Fruit fly (Drosophila melanogaster) whole organism, prepupa: Measurements from ENCODE around the gene CG31627.

Experiments
- Blimp-1 ChIP-seq: fragments of 200-800 bp; sonication (Bioruptor generic); optimal IDR thresholded peaks from 3 replicates; lab custom pipeline; 2017; ENCODE audit warnings: missing biosample characterization, missing genetic modification characterization, mild to moderate bottlenecking, moderate library complexity, missing genetic modification reagents
- CG10631 ChIP-seq: fragments of 200-800 bp; sonication (Bioruptor generic); optimal IDR thresholded peaks from 2 replicates; lab custom pipeline; 2016; ENCODE audit warnings: missing biosample characterization, missing genetic modification characterization
- CG10669 ChIP-seq: fragments of 200-800 bp; sonication (Bioruptor generic); optimal IDR thresholded peaks from 3 replicates; lab custom pipeline; 2018; ENCODE audit warnings: missing biosample characterization, mild to moderate bottlenecking, missing genetic modification characterization, moderate library complexity
- CG11294 ChIP-seq: fragments of 200-800 bp; sonication (Bioruptor generic); IDR thresholded peaks from 2 replicates; pipeline ENCODE4 v1.3.6; 2022; ENCODE audit warnings: missing biosample characterization, missing genetic modification characterization
- CG11762 ChIP-seq: fragments of 200-800 bp; sonication (Bioruptor generic); optimal IDR thresholded peaks from 3 replicates; lab custom pipeline; 2016; ENCODE audit warnings: missing biosample characterization, missing genetic modification characterization; ENCODE audit not compliant: insufficient read depth
- CG11902 ChIP-seq: fragments of 200-800 bp; sonication (Bioruptor generic); optimal IDR thresholded peaks from 3 replicates; lab custom pipeline; 2016; ENCODE audit warnings: missing biosample characterization, missing genetic modification characterization
- CG15336 ChIP-seq: fragments of 200-800 bp; sonication (Bioruptor generic); IDR thresholded peaks from 2 replicates; pipeline ENCODE4 v1.3.6; 2022; ENCODE audit warnings: missing biosample characterization, missing genetic modification characterization
- CG1621 ChIP-seq: fragments of 200-800 bp; sonication (Bioruptor generic); optimal IDR thresholded peaks from 3 replicates; lab custom pipeline; 2018; ENCODE audit warnings: missing biosample characterization, mild to moderate bottlenecking, missing genetic modification characterization
- CG16779 ChIP-seq: fragments of 200-800 bp; sonication (Bioruptor generic); optimal IDR thresholded peaks from 3 replicates; lab custom pipeline; 2017; ENCODE audit warnings: missing biosample characterization, mild to moderate bottlenecking, missing genetic modification characterization
- CG3032 ChIP-seq: fragments of 200-800 bp; optimal IDR thresholded peaks from 2 replicates; lab custom pipeline; 2019; ENCODE audit warnings: missing biosample characterization, mild to moderate bottlenecking, missing genetic modification characterization, moderate library complexity
- CG31627 ChIP-seq: fragments of 200-800 bp; sonication (Bioruptor generic); optimal IDR thresholded peaks from 3 replicates; lab custom pipeline; 2016; ENCODE audit warnings: missing biosample characterization, missing genetic modification characterization
- CG3919 ChIP-seq: fragments of 200-800 bp; sonication (Bioruptor generic); optimal IDR thresholded peaks from 3 replicates; lab custom pipeline; 2016; ENCODE audit warnings: missing biosample characterization, missing genetic modification characterization
- CG4318 ChIP-seq: fragments of 200-800 bp; sonication (Bioruptor generic); optimal IDR thresholded peaks from 3 replicates; lab custom pipeline; 2017; ENCODE audit warnings: missing biosample characterization, mild to moderate bottlenecking, missing genetic modification characterization
- CG6163 ChIP-seq: fragments of 200-800 bp; sonication (Bioruptor generic); IDR thresholded peaks from 3 replicates; pipeline ENCODE4 v1.3.6; 2022; ENCODE audit warnings: missing biosample characterization, missing genetic modification characterization
- CG6276 ChIP-seq: fragments of 200-800 bp; sonication (Bioruptor generic); optimal IDR thresholded peaks from 2 replicates; lab custom pipeline; 2017; ENCODE audit warnings: missing biosample characterization, mild to moderate bottlenecking, missing genetic modification characterization
- CG6792 ChIP-seq: fragments of 200-800 bp; sonication (Bioruptor generic); optimal IDR thresholded peaks from 3 replicates; lab custom pipeline; 2016; ENCODE audit warnings: missing biosample characterization, missing genetic modification characterization
- CG6808 ChIP-seq: fragments of 200-800 bp; sonication (Bioruptor generic); optimal IDR thresholded peaks from 3 replicates; lab custom pipeline; 2017; ENCODE audit warnings: missing biosample characterization, missing genetic modification characterization, mild to moderate bottlenecking, moderate library complexity, missing genetic modification reagents
- CG6854 ChIP-seq: fragments of 200-800 bp; sonication (Bioruptor generic); optimal IDR thresholded peaks from 2 replicates; lab custom pipeline; 2017; ENCODE audit warnings: missing biosample characterization, mild to moderate bottlenecking, missing genetic modification characterization
- CG8119 ChIP-seq: fragments of 200-800 bp; sonication (Bioruptor generic); IDR thresholded peaks from 3 replicates; pipeline ENCODE4 v1.3.6; 2022; ENCODE audit warnings: missing biosample characterization, missing genetic modification characterization
- CG8319 ChIP-seq: fragments of 200-800 bp; sonication (Bioruptor generic); optimal IDR thresholded peaks from 3 replicates; lab custom pipeline; 2016; ENCODE audit warnings: missing biosample characterization, missing genetic modification characterization
- CG8632 ChIP-seq: fragments of 200-800 bp; sonication (Bioruptor generic); optimal IDR thresholded peaks from 3 replicates; lab custom pipeline; 2016; ENCODE audit warnings: missing biosample characterization, missing genetic modification characterization
- CG9139 ChIP-seq: fragments of 200-800 bp; sonication (Bioruptor generic); optimal IDR thresholded peaks from 3 replicates; lab custom pipeline; 2017; ENCODE audit warnings: missing biosample characterization, mild to moderate bottlenecking, missing genetic modification characterization
- Eip75B ChIP-seq: fragments of 200-800 bp; sonication (Bioruptor generic); optimal IDR thresholded peaks from 3 replicates; lab custom pipeline; 2016; ENCODE audit warnings: missing biosample characterization, missing genetic modification characterization
- Eip78C ChIP-seq: fragments of 200-800 bp; sonication (Bioruptor generic); peaks from one replicate; lab custom pipeline; 2016; ENCODE audit warnings: missing biosample characterization, missing genetic modification characterization
- Eip93F ChIP-seq: fragments of 200-800 bp; sonication (Bioruptor generic); optimal IDR thresholded peaks from 2 replicates; lab custom pipeline; 2016; ENCODE audit warnings: missing biosample characterization, mild to moderate bottlenecking, missing genetic modification characterization
- Ets96B ChIP-seq: fragments of 200-800 bp; optimal IDR thresholded peaks from 2 replicates; lab custom pipeline; 2019; ENCODE audit warnings: missing biosample characterization, mild to moderate bottlenecking, missing genetic modification characterization, moderate library complexity
- Gug ChIP-seq: fragments of 200-800 bp; sonication (Bioruptor generic); IDR thresholded peaks from 2 replicates; pipeline ENCODE4 v1.3.6; 2022; ENCODE audit warnings: missing biosample characterization, missing genetic modification characterization
- Hr38 ChIP-seq: sonication (Bioruptor generic); optimal IDR thresholded peaks from 2 replicates; lab custom pipeline; 2016; ENCODE audit warnings: missing biosample characterization, missing genetic modification characterization
- Hr39 ChIP-seq: fragments of 200-800 bp; sonication (Bioruptor generic); optimal IDR thresholded peaks from 2 replicates; lab custom pipeline; 2016; ENCODE audit warnings: missing biosample characterization, missing genetic modification characterization
- Hr4 ChIP-seq: fragments of 200-800 bp; sonication (Bioruptor generic); optimal IDR thresholded peaks from 3 replicates; lab custom pipeline; 2016; ENCODE audit warnings: missing biosample characterization, missing genetic modification characterization
- Lpt ChIP-seq: fragments of 200-800 bp; sonication (Bioruptor generic); optimal IDR thresholded peaks from 3 replicates; lab custom pipeline; 2016; ENCODE audit warnings: missing biosample characterization, missing genetic modification characterization
- Met ChIP-seq: fragments of 200-800 bp; sonication (Bioruptor generic); optimal IDR thresholded peaks from 3 replicates; lab custom pipeline; 2016; ENCODE audit warnings: missing biosample characterization, missing genetic modification characterization
- OdsH ChIP-seq: fragments of 200-800 bp; sonication (Bioruptor generic); optimal IDR thresholded peaks from 3 replicates; lab custom pipeline; 2016; ENCODE audit warnings: missing biosample characterization, missing genetic modification characterization
- Smox ChIP-seq: fragments of 200-800 bp; sonication (Bioruptor generic); optimal IDR thresholded peaks from 3 replicates; lab custom pipeline; 2016; ENCODE audit warnings: missing biosample characterization, missing genetic modification characterization
- Sox102F ChIP-seq: fragments of 200-800 bp; sonication (Bioruptor generic); optimal IDR thresholded peaks from 2 replicates; lab custom pipeline; 2016; ENCODE audit warnings: missing biosample characterization, mild to moderate bottlenecking, missing genetic modification characterization
- Sox15 ChIP-seq: fragments of 200-800 bp; sonication (Bioruptor generic); optimal IDR thresholded peaks from 3 replicates; lab custom pipeline; 2016; ENCODE audit warnings: missing biosample characterization, missing genetic modification characterization
- achi ChIP-seq: fragments of 200-800 bp; sonication (Bioruptor generic); optimal IDR thresholded peaks from 3 replicates; lab custom pipeline; 2016; ENCODE audit warnings: missing biosample characterization, missing genetic modification characterization
- acj6 ChIP-seq: fragments of 200-800 bp; sonication (Bioruptor generic); optimal IDR thresholded peaks from 3 replicates; lab custom pipeline; 2016; ENCODE audit warnings: missing biosample characterization, missing genetic modification characterization
- cyc ChIP-seq: fragments of 200-800 bp; sonication (Bioruptor generic); optimal IDR thresholded peaks from 3 replicates; lab custom pipeline; 2016; ENCODE audit warnings: missing biosample characterization, missing genetic modification characterization
- dac ChIP-seq: fragments of 200-800 bp; sonication (Bioruptor generic); optimal IDR thresholded peaks from 2 replicates; lab custom pipeline; 2017; ENCODE audit warnings: missing biosample characterization, mild to moderate bottlenecking, missing genetic modification characterization
- dsx ChIP-seq: fragments of 200-800 bp; optimal IDR thresholded peaks from 3 replicates; lab custom pipeline; 2019; ENCODE audit warnings: missing biosample characterization, mild to moderate bottlenecking, missing genetic modification characterization, moderate library complexity; ENCODE audit not compliant: poor library complexity, severe bottlenecking
- eg ChIP-seq: fragments of 200-800 bp; sonication (Bioruptor generic); IDR thresholded peaks from 3 replicates; pipeline ENCODE4 v1.3.6; 2022; ENCODE audit warnings: missing biosample characterization, missing genetic modification characterization
- esn ChIP-seq: fragments of 200-800 bp; sonication (Bioruptor generic); optimal IDR thresholded peaks from 2 replicates; lab custom pipeline; 2016; ENCODE audit warnings: missing biosample characterization, mild to moderate bottlenecking, missing genetic modification characterization, moderate library complexity
- fd59A ChIP-seq: fragments of 200-800 bp; sonication (Bioruptor generic); optimal IDR thresholded peaks from 2 replicates; lab custom pipeline; 2017; ENCODE audit warnings: missing biosample characterization, mild to moderate bottlenecking, missing genetic modification characterization, missing genetic modification reagents
- fd85E ChIP-seq: fragments of 200-800 bp; sonication (Bioruptor generic); optimal IDR thresholded peaks from 3 replicates; lab custom pipeline; 2016; ENCODE audit warnings: missing biosample characterization, missing genetic modification characterization
- fkh ChIP-seq: fragments of 200-800 bp; sonication (Bioruptor generic); optimal IDR thresholded peaks from 3 replicates; lab custom pipeline; 2017; ENCODE audit warnings: missing biosample characterization, mild to moderate bottlenecking, missing genetic modification characterization, moderate library complexity
- salr ChIP-seq, 2 experiments: fragments of 200-800 bp; sonication (Bioruptor generic); optimal IDR thresholded peaks; 3 replicates each; lab custom pipeline; 2016 to 2018; ENCODE audit warnings: missing biosample characterization in 2 of 2, missing genetic modification characterization in 2 of 2, mild to moderate bottlenecking in 1 of 2
- spab ChIP-seq: fragments of 200-800 bp; sonication (Bioruptor generic); optimal IDR thresholded peaks from 2 replicates; lab custom pipeline; 2017; ENCODE audit warnings: missing biosample characterization, mild to moderate bottlenecking, missing genetic modification characterization, missing genetic modification reagents
- ss ChIP-seq, 2 experiments: fragments of 200-800 bp; sonication (Bioruptor generic); optimal IDR thresholded peaks; 2 replicates in 1 of 2; 3 replicates in 1 of 2; lab custom pipeline; 2017 to 2018; ENCODE audit warnings: mild to moderate bottlenecking in 2 of 2, missing biosample characterization in 2 of 2, missing genetic modification characterization in 2 of 2, moderate library complexity in 1 of 2
- svp ChIP-seq: fragments of 200-800 bp; sonication (Bioruptor generic); peaks from one replicate; lab custom pipeline; 2016; ENCODE audit warnings: missing biosample characterization, missing genetic modification characterization
- topi ChIP-seq: fragments of 200-800 bp; sonication (Bioruptor generic); optimal IDR thresholded peaks from 3 replicates; lab custom pipeline; 2016; ENCODE audit warnings: missing biosample characterization, missing genetic modification characterization
- vri ChIP-seq: fragments of 200-800 bp; sonication (Bioruptor generic); optimal IDR thresholded peaks from 3 replicates; lab custom pipeline; 2016; ENCODE audit warnings: missing biosample characterization, mild to moderate bottlenecking, missing genetic modification characterization

The CG31627 gene

dm6 chr2L:21158554-21158953 is 14.5 kb upstream of the CG31627 start, which contains the start of the genes Coq3 and Pld3:
Coq3 (minus strand) TSS chr2L:21158611.
Pld3 (plus strand) TSS chr2L:21158847.
- peak; percentile 78 to 89 for TF ChIP-seq ss (GFP tag; optimal IDR thresholded peaks at IDR 0.05; lab: Kevin White, UChicago)
- TF ChIP-seq CG10669 (GFP tag; lab: Kevin White, UChicago) = peak; percentile 89
- peak; percentile 94 for TF ChIP-seq CG6792 (GFP tag; lab: Kevin White, UChicago)
- TF ChIP-seq CG11902 (GFP tag; lab: Kevin White, UChicago) = peak; percentile 85
- peak; percentile 94 for TF ChIP-seq topi (GFP tag; lab: Kevin White, UChicago)
- TF ChIP-seq CG15336 (GFP tag; lab: Robert Waterston, UW) = peak; percentile 88
- TF ChIP-seq CG8632 = peak; percentile 95
- TF ChIP-seq CG8319 (GFP tag; lab: Kevin White, UChicago) = peak; percentile 90
- TF ChIP-seq svp = no peak
- no peak for TF ChIP-seq CG6276 (GFP tag; lab: Kevin White, UChicago)
- TF ChIP-seq CG6854 (GFP tag; lab: Kevin White, UChicago) = peak; percentile 87
- peak; percentile 82 for TF ChIP-seq spab (GFP tag; lab: Kevin White, UChicago)
- peak; percentile 80 for TF ChIP-seq fkh (GFP tag; lab: Kevin White, UChicago)
- peak; percentile 86 for TF ChIP-seq CG11294 (GFP tag; lab: Robert Waterston, UW)
- peak; percentile 92 for TF ChIP-seq CG11762
- peak; percentile 93 for TF ChIP-seq Eip93F (GFP tag; lab: Kevin White, UChicago)
- TF ChIP-seq Lpt (GFP tag; lab: Kevin White, UChicago) = peak; percentile 91
- peak; percentile 94 for TF ChIP-seq Met (GFP tag; lab: Kevin White, UChicago)
- peak; percentile 89 for TF ChIP-seq CG6808 (GFP tag; lab: Kevin White, UChicago)
- TF ChIP-seq CG10631 (GFP tag; lab: Kevin White, UChicago) = peak; percentile 96
- TF ChIP-seq Sox102F (GFP tag; lab: Kevin White, UChicago) = peak; percentile 96
- peak; percentile 82 for TF ChIP-seq fd59A (GFP tag; lab: Kevin White, UChicago)
- peak; percentile 99 for TF ChIP-seq Eip78C (GFP tag; lab: Kevin White, UChicago)
- TF ChIP-seq CG3919 (GFP tag; lab: Kevin White, UChicago) = peak; percentile 96
- peak; percentile 93 for TF ChIP-seq Hr4
- TF ChIP-seq CG6163 (GFP tag; lab: Robert Waterston, UW) = peak; percentile 94
- TF ChIP-seq Ets96B (tag; lab: Kevin White, UChicago) = peak; percentile 91
- TF ChIP-seq Smox (GFP tag; lab: Kevin White, UChicago) = peak; percentile 95
- TF ChIP-seq Gug (GFP tag; lab: Robert Waterston, UW) = peak; percentile 88
- TF ChIP-seq Blimp-1 (GFP tag; lab: Kevin White, UChicago) = peak; percentile 76
- TF ChIP-seq acj6 = peak; percentile 97
- peak; percentile 82 to 91 for TF ChIP-seq salr (GFP tag; optimal IDR thresholded peaks at IDR 0.05; lab: Kevin White, UChicago)
- peak; percentile 87 for TF ChIP-seq CG1621 (tag; lab: Kevin White, UChicago)
- peak; percentile 93 for TF ChIP-seq cyc
- TF ChIP-seq Eip75B (GFP tag; lab: Kevin White, UChicago) = peak; percentile 94
- TF ChIP-seq dsx (GFP tag; lab: Kevin White, UChicago) = peak; percentile 88
- peak; percentile 87 for TF ChIP-seq dac
- TF ChIP-seq fd85E = peak; percentile 74
- TF ChIP-seq achi (GFP tag; lab: Kevin White, UChicago) = peak; percentile 98
- TF ChIP-seq CG16779 (tag; lab: Kevin White, UChicago) = no peak
- peak; percentile 88; the same call in 2 of the 3 replicates for TF ChIP-seq CG8119 (GFP tag; lab: Robert Waterston, UW)
- TF ChIP-seq eg (GFP tag; lab: Robert Waterston, UW) = peak; percentile 95
- TF ChIP-seq Hr38 (GFP tag; lab: Kevin White, UChicago) = peak; percentile 52
- peak; percentile 94 for TF ChIP-seq Hr39 (GFP tag; lab: Kevin White, UChicago)
- TF ChIP-seq vri (GFP tag; lab: Kevin White, UChicago) = peak; percentile 94
- peak; percentile 97 for TF ChIP-seq OdsH (GFP tag; lab: Kevin White, UChicago)
- peak; percentile 97 for TF ChIP-seq esn (GFP tag; lab: Kevin White, UChicago)
- peak; percentile 93 for TF ChIP-seq CG3032
- TF ChIP-seq CG9139 (GFP tag; lab: Kevin White, UChicago) = peak; percentile 80
- TF ChIP-seq CG31627 (GFP tag; lab: Kevin White, UChicago) = peak; percentile 94
- peak; percentile 84 for TF ChIP-seq Sox15 (GFP tag; lab: Kevin White, UChicago)
- peak; percentile 85 for TF ChIP-seq CG4318 (GFP tag; lab: Kevin White, UChicago)
